Worm (Caenorhabditis elegans) whole organism, L1 larva: Measurements from ENCODE around the gene T05A7.11.

Experiments used
- lin-39 ChIP-seq: fragments of 150-350 bp; optimal IDR thresholded peaks from 2 replicates; lab custom pipeline; 2014; ENCODE audit warnings: missing biosample characterization, missing genetic modification reagents, missing genetic modification characterization
- lir-3 ChIP-seq: sonication (generic microtip); optimal IDR thresholded peaks from 2 replicates; lab custom pipeline; 2016; ENCODE audit warnings: mild to moderate bottlenecking, missing genetic modification characterization, moderate library complexity, missing compliant biosample characterization; ENCODE audit not compliant: poor library complexity
- rnt-1 ChIP-seq: sonication (generic microtip); optimal IDR thresholded peaks from 2 replicates; lab custom pipeline; 2016; ENCODE audit warnings: mild to moderate bottlenecking, missing genetic modification characterization, moderate library complexity, missing compliant biosample characterization
- unc-86 ChIP-seq: sonication (generic microtip); optimal IDR thresholded peaks from 2 replicates; lab custom pipeline; 2016; ENCODE audit warnings: missing genetic modification characterization, missing compliant biosample characterization

DNA sequence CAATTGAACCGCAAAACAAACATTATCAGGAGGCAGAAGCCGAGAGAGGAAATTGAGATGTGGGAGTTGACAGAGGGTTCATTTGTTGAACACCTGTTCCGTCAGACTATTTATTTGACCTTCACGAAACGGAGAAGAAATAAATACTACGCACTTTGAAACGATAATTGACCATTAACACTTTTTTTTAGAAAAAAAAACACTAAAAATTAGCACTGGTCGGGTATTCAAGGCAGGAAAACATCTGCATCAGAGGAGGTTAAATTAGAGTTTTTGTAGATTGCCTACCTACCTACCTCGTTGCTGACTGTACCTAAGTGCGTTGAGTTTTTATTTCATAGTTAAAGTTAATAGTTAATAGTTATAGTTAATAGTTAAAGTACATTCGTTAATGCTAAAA lies 15.2 kb downstream of the T05A7.11 start:
- TF ChIP-seq lir-3 (no peak), unc-86 (tag; lab: Kevin White, UChicago) (no peak), rnt-1 (tag; lab: Kevin White, UChicago) (no peak), lin-39 (tag; lab: Kevin White, UChicago) (no peak)
